Worm (Caenorhabditis elegans): ENCODE data around the gene T26A5.6.

The T26A5.6 gene

ce11 chrIII:6420995-6421404 lies 29.5 kb downstream of the T26A5.6 start (continued):
- TF ChIP-seq Y79H2A.3 (GFP tag; conservative IDR thresholded peaks at IDR 0.05) = no peak
- peak; percentile 86 for TF ChIP-seq C06A6.2 (GFP tag; conservative IDR thresholded peaks at IDR 0.05)
- TF ChIP-seq sptf-2 (GFP tag; optimal IDR thresholded peaks at IDR 0.05) = no peak
- peak; percentile 75 for TF ChIP-seq nhr-80 (tag; optimal IDR thresholded peaks at IDR 0.05)
- TF ChIP-seq unc-130 (GFP tag; optimal IDR thresholded peaks at IDR 0.05) = no peak
- TF ChIP-seq B0019.2 (GFP tag; conservative IDR thresholded peaks at IDR 0.05) = no peak
- TF ChIP-seq somi-1 (GFP tag; optimal IDR thresholded peaks at IDR 0.05) = peak; percentile 88
- TF ChIP-seq nhr-179 (tag; optimal IDR thresholded peaks at IDR 0.05) = no peak
- peak in 1 of 3 experiments; percentile 23 for TF ChIP-seq lin-35 (GFP tag; optimal IDR thresholded peaks at IDR 0.05)
- peak; percentile 76 for TF ChIP-seq gei-17 (GFP tag; optimal IDR thresholded peaks at IDR 0.05)
- no peak for TF ChIP-seq sea-2 (GFP tag; IDR thresholded peaks at IDR 0.05)
- no peak for TF ChIP-seq F52B5.7 (tag; optimal IDR thresholded peaks at IDR 0.05)
- peak; percentile 88 for TF ChIP-seq B0336.3 (GFP tag; IDR thresholded peaks at IDR 0.05)
- peak; percentile 69 for TF ChIP-seq ZK185.1 (tag; optimal IDR thresholded peaks at IDR 0.05; ENCODE audit: poor library complexity, severe bottlenecking)
- no peak for TF ChIP-seq hlh-26 (GFP tag; conservative IDR thresholded peaks at IDR 0.05)
- TF ChIP-seq let-526 (GFP tag; IDR thresholded peaks at IDR 0.05) = peak; percentile 78
- peak; percentile 60 for TF ChIP-seq ztf-22 (GFP tag; optimal IDR thresholded peaks at IDR 0.05)
- peak; percentile 56 for TF ChIP-seq ceh-27 (GFP tag; optimal IDR thresholded peaks at IDR 0.05)
- no peak for TF ChIP-seq akir-1 (GFP tag; optimal IDR thresholded peaks at IDR 0.05)
- peak; percentile 89 for TF ChIP-seq repo-1 (tag; optimal IDR thresholded peaks at IDR 0.05)
- peak; percentile 80 for TF ChIP-seq pbrm-1 (GFP tag; IDR thresholded peaks at IDR 0.05)
- peak; percentile 60 for TF ChIP-seq Y56A3A.18 (GFP tag; IDR thresholded peaks at IDR 0.05)
- peak; percentile 74 for TF ChIP-seq ets-4 (GFP tag; optimal IDR thresholded peaks at IDR 0.05)
- 0 out of 2 replicates have a peak, but pooled peaks have one; percentile 55 for TF ChIP-seq madf-3 (GFP tag; IDR thresholded peaks at IDR 0.05)
- no peak for TF ChIP-seq F33H1.4 (GFP tag; IDR thresholded peaks at IDR 0.05)
- TF ChIP-seq lag-1 (GFP tag; IDR thresholded peaks at IDR 0.05) = no peak
- no peak for TF ChIP-seq nfya-1 (tag; optimal IDR thresholded peaks at IDR 0.05; ENCODE audit: borderline replicate concordance, insufficient read depth)
- 0 out of 2 replicates have a peak, but pooled peaks have one; percentile 7 for TF ChIP-seq cebp-1 (GFP tag; IDR thresholded peaks at IDR 0.05)
- TF ChIP-seq cebp-1 (tag; optimal IDR thresholded peaks at IDR 0.05) = peak; percentile 88
- TF ChIP-seq dox-1 (GFP tag; IDR thresholded peaks at IDR 0.05) = peak; percentile 80
- TF ChIP-seq nhr-27 (tag; optimal IDR thresholded peaks at IDR 0.05) = no peak
- TF ChIP-seq F57A8.1 (GFP tag; optimal IDR thresholded peaks at IDR 0.05) = no peak
- peak; percentile 81 for TF ChIP-seq mcd-1 (GFP tag; IDR thresholded peaks at IDR 0.05)
- TF ChIP-seq ztf-18 (tag; optimal IDR thresholded peaks at IDR 0.05) = peak; percentile 38
- no peak for TF ChIP-seq dpl-1 (GFP tag; optimal IDR thresholded peaks at IDR 0.05)
- TF ChIP-seq F57C9.4 (tag; optimal IDR thresholded peaks at IDR 0.05) = no peak
- TF ChIP-seq F55B11.4 (tag; optimal IDR thresholded peaks at IDR 0.05; ENCODE audit: borderline replicate concordance, insufficient read depth) = no peak
- peak; percentile 0 for TF ChIP-seq F23B12.7 (tag; optimal IDR thresholded peaks at IDR 0.05; ENCODE audit: insufficient read depth)
- no peak for TF ChIP-seq ccch-3 (GFP tag; optimal IDR thresholded peaks at IDR 0.05)
- TF ChIP-seq nhr-120 (GFP tag; IDR thresholded peaks at IDR 0.05) = no peak
- no peak for TF ChIP-seq egrh-3 (GFP tag; IDR thresholded peaks at IDR 0.05)
- TF ChIP-seq tbp1 (GFP tag; optimal IDR thresholded peaks at IDR 0.05) = peak; percentile 63
- TF ChIP-seq Y95B8A.8 (GFP tag; IDR thresholded peaks at IDR 0.05) = peak; percentile 35; the same call in 1 of the 2 replicates
- TF ChIP-seq hmg-20 (GFP tag; IDR thresholded peaks at IDR 0.05) = peak; percentile 24; the same call in 1 of the 2 replicates
- peak; percentile 97 for TF ChIP-seq zfh-2 (GFP tag; conservative IDR thresholded peaks at IDR 0.05)
- no peak for TF ChIP-seq lir-1 (GFP tag; conservative IDR thresholded peaks at IDR 0.05)
- TF ChIP-seq hlh-12 (tag; optimal IDR thresholded peaks at IDR 0.05) = no peak
- no peak for TF ChIP-seq hrde-1 (tag; optimal IDR thresholded peaks at IDR 0.05; ENCODE audit: borderline replicate concordance)
- no peak for TF ChIP-seq nfya-2 (GFP tag; IDR thresholded peaks at IDR 0.05)
